Worm (Caenorhabditis elegans): ENCODE data around the gene rcs-1.

DNA sequence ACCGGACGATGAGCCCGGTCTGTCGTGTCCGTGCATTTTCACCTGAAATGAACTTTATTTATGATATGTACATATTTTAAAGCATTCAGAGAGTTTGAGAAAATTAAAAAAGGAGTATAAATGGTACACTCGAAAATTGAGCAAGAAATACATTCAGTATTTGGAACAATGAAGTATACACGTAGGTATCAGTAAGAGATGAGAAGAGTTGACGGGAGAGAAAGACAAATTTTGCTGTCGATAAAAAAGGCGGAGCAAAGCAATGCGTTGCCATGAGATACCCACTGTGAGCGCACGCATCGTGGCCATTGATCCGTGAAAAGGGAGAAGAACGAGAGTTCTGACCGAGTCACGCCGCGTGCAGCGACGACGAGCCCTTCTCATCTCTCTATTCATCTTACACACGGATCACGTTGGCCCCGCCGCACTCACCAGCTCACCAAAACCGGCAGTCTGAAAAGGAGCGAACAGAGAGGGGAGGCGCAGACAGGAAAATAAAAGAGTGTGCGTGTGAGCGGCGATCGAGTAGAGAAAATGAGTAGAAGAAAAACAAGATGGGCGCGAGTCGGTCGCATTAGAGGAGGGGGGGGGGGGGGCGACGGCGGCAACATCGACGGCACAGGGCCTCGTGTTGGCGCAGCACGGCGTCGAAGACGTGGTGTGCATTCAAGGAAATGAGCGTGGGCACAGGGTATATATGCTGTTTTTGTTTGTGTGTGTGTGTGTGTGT lies 22.1 kb downstream of the rcs-1 start, which contains the start of gene R04E5.8:
- TF ChIP-seq nhr-76 (tag; optimal IDR thresholded peaks at IDR 0.05) = no peak
- no peak for TF ChIP-seq ama-1 (optimal IDR thresholded peaks at IDR 0.05)
- no peak for TF ChIP-seq lin-39 (tag; optimal IDR thresholded peaks at IDR 0.05)
- TF ChIP-seq dmd-8 (GFP tag; IDR thresholded peaks at IDR 0.05) = no peak
- TF ChIP-seq ZK546.5 (tag; optimal IDR thresholded peaks at IDR 0.05) = no peak
- 0 out of 2 replicates have a peak, but pooled peaks have one; percentile 22 for TF ChIP-seq php-3 (GFP tag; IDR thresholded peaks at IDR 0.05)
- no peak for TF ChIP-seq unc-130 (GFP tag; optimal IDR thresholded peaks at IDR 0.05)
- TF ChIP-seq aly-2 (tag; optimal IDR thresholded peaks at IDR 0.05) = no peak
- no peak for TF ChIP-seq fkh-10 (GFP tag; optimal IDR thresholded peaks at IDR 0.05)
